Worm (Caenorhabditis elegans) whole organism, L3 larva: ENCODE results near the gene K11H12.9.

Source experiments
- aly-2 ChIP-seq: fragments of 150-350 bp; optimal IDR thresholded peaks from 2 replicates; lab custom pipeline; 2014; ENCODE audit warnings: missing biosample characterization, missing genetic modification characterization
- ama-1 ChIP-seq: fragments of 150-350 bp; optimal IDR thresholded peaks from 2 replicates; lab custom pipeline; 2018
- daf-12 ChIP-seq: fragments of 150-350 bp; optimal IDR thresholded peaks from 2 replicates; lab custom pipeline; 2014; ENCODE audit warnings: missing biosample characterization, missing genetic modification reagents, missing genetic modification characterization
- egl-5 ChIP-seq: fragments of 150-350 bp; optimal IDR thresholded peaks from 2 replicates; lab custom pipeline; 2017; ENCODE audit warnings: missing biosample characterization, missing genetic modification reagents, missing genetic modification characterization, inconsistent platforms
- elt-3 ChIP-seq, 3 experiments: fragments of 150-350 bp in 1 of 3; sonication (generic microtip) in 2 of 3; optimal IDR thresholded peaks; 2 replicates in 2 of 3; 4 replicates in 1 of 3; lab custom pipeline; 2014 to 2017; ENCODE audit warnings: missing biosample characterization in 3 of 3, missing genetic modification characterization in 3 of 3
- fkh-10 ChIP-seq: sonication (generic microtip); optimal IDR thresholded peaks from 2 replicates; lab custom pipeline; 2017; ENCODE audit warnings: missing biosample characterization, missing genetic modification reagents, missing genetic modification characterization
- hmg-11 ChIP-seq: sonication (generic microtip); optimal IDR thresholded peaks from 2 replicates; lab custom pipeline; 2016; ENCODE audit warnings: missing genetic modification characterization, missing compliant biosample characterization
- mdl-1 ChIP-seq: fragments of 150-350 bp; optimal IDR thresholded peaks from 2 replicates; lab custom pipeline; 2014; ENCODE audit warnings: missing biosample characterization, missing genetic modification characterization
- nhr-77 ChIP-seq: fragments of 150-350 bp; optimal IDR thresholded peaks from 2 replicates; lab custom pipeline; 2014; ENCODE audit warnings: missing biosample characterization, missing genetic modification characterization
- pqm-1 ChIP-seq: fragments of 150-350 bp; optimal IDR thresholded peaks from 2 replicates; lab custom pipeline; 2017; ENCODE audit warnings: missing biosample characterization, missing genetic modification characterization, inconsistent platforms
- unc-39 ChIP-seq: sonication (generic microtip); optimal IDR thresholded peaks from 4 replicates; lab custom pipeline; 2017; ENCODE audit warnings: missing biosample characterization, missing genetic modification characterization

DNA sequence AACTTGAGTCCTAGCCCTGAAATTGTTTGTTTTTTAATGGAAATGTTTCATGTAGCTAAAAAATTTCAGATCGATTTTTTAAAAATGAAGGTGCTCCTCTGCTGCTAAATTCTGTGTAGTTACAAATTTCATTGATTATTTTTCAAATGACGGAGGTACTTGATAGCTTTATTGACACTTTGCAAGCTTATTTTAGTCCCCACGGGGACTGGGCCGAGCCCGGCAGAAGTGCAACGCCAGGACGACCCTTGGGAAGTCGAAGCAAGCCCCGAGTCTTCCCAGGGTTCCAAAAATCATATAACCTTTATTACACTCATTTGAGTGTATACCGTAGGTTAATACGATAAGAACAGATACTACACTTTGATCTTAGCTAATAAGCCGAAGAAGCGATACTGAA, 25.6 kb upstream of the K11H12.9 start:
- TF ChIP-seq fkh-10 (GFP tag; lab: Kevin White, UChicago) (no peak), aly-2 (tag; lab: Kevin White, UChicago) (no peak), unc-39 (tag; lab: Kevin White, UChicago) (no peak), nhr-77 (tag; lab: Kevin White, UChicago) (no peak), hmg-11 (no peak), ama-1 (no peak), elt-3 (tag; optimal IDR thresholded peaks at IDR 0.05; lab: Kevin White, UChicago) (no peak), mdl-1 (tag; lab: Kevin White, UChicago) (no peak), egl-5 (no peak), daf-12 (no peak), pqm-1 (tag; lab: Kevin White, UChicago) (no peak)
